Worm (Caenorhabditis elegans) whole organism, early embryonic: ENCODE results near the gene F28H6.8.

Source experiments
- B0310.2 ChIP-seq: sonication (generic microtip); optimal IDR thresholded peaks from 2 replicates; lab custom pipeline; 2016; ENCODE audit warnings: mild to moderate bottlenecking, missing genetic modification characterization, missing compliant biosample characterization
- F13C5.2 ChIP-seq: sonication (generic microtip); optimal IDR thresholded peaks from 2 replicates; lab custom pipeline; 2017; ENCODE audit warnings: mild to moderate bottlenecking, missing genetic modification characterization, inconsistent platforms, missing compliant biosample characterization
- ama-1 ChIP-seq: fragments of 150-350 bp; optimal IDR thresholded peaks from 2 replicates; lab custom pipeline; 2014
- ceh-13 ChIP-seq: fragments of 200-800 bp; sonication (Bioruptor generic); optimal IDR thresholded peaks from 2 replicates; lab custom pipeline; 2018; ENCODE audit warnings: mild to moderate bottlenecking, missing genetic modification characterization, missing compliant biosample characterization
- ceh-36 ChIP-seq: sonication (generic microtip); optimal IDR thresholded peaks from 2 replicates; lab custom pipeline; 2016; ENCODE audit warnings: missing genetic modification characterization, inconsistent platforms, missing compliant biosample characterization
- flt-1 ChIP-seq: fragments of 200-800 bp; sonication (Bioruptor generic); IDR thresholded peaks from 2 replicates; pipeline ENCODE4 v1.3.6; 2022; ENCODE audit warnings: missing genetic modification characterization, missing compliant biosample characterization
- hmbx-1 ChIP-seq: sonication (generic microtip); optimal IDR thresholded peaks from 2 replicates; lab custom pipeline; 2016; ENCODE audit warnings: mild to moderate bottlenecking, missing genetic modification characterization, missing compliant biosample characterization
- hmg-4 ChIP-seq: fragments of 200-800 bp; sonication (Bioruptor generic); optimal IDR thresholded peaks from 2 replicates; lab custom pipeline; 2018; ENCODE audit warnings: mild to moderate bottlenecking, missing genetic modification characterization, missing compliant biosample characterization
- pes-1 ChIP-seq: fragments of 200-800 bp; sonication (Bioruptor generic); IDR thresholded peaks from 2 replicates; pipeline ENCODE4 v1.3.6; 2022; ENCODE audit warnings: missing genetic modification reagents, missing genetic modification characterization, missing compliant biosample characterization
- scrt-1 ChIP-seq: fragments of 200-800 bp; sonication (Bioruptor generic); IDR thresholded peaks from 2 replicates; pipeline ENCODE4 v1.3.6; 2022; ENCODE audit warnings: missing genetic modification characterization, missing compliant biosample characterization
- tra-4 ChIP-seq: sonication (generic microtip); optimal IDR thresholded peaks from 2 replicates; lab custom pipeline; 2017; ENCODE audit warnings: missing genetic modification characterization, missing compliant biosample characterization

DNA sequence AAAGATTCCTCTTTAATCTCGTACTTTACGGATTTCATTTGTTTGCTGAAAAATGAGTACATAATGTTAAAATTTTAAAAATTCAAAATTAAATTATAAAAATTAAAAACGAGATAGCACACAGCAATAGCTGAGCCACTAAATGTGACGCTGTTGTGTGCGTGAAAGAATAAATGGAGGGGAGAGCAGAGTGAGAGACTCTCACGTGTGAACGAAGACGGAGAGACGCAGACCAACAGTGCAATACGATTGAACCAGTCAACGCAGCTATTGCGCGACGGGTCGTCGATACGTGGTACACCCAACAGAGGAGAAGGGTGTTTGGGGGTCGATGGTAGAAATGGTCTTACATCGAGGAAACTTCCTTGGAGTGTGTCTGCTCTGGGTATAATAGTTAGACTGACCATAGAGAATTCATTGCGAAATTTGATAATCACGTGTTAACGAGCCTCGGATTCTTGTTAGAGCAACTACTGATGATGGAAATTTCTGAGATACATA is 35.5 kb downstream of the F28H6.8 start, which contains the start of gene F16B12.4:
- peak; percentile 4 for TF ChIP-seq hmg-4 (GFP tag; lab: Kevin White, UChicago)
- TF ChIP-seq pes-1 (GFP tag; lab: Robert Waterston, UW) = no peak
- TF ChIP-seq tra-4 (tag; lab: Kevin White, UChicago) = no peak
- TF ChIP-seq F13C5.2 (tag; lab: Kevin White, UChicago) = no peak
- no peak for TF ChIP-seq B0310.2 (tag; lab: Kevin White, UChicago)
- TF ChIP-seq scrt-1 (GFP tag; lab: Robert Waterston, UW) = no peak
- TF ChIP-seq ceh-36 = no peak
- no peak for TF ChIP-seq flt-1 (GFP tag; lab: Robert Waterston, UW)
- TF ChIP-seq ama-1 (lab: Kevin White, UChicago) = no peak
- no peak for TF ChIP-seq ceh-13 (GFP tag; lab: Kevin White, UChicago)
- TF ChIP-seq hmbx-1 (tag; lab: Kevin White, UChicago) = no peak
